Worm (Caenorhabditis elegans) whole organism, late embryonic: ENCODE measurements around the gene inx-3.

Experiments used
- C08G9.2 ChIP-seq: sonication (generic microtip); optimal IDR thresholded peaks from 2 replicates; lab custom pipeline; 2016; ENCODE audit warnings: mild to moderate bottlenecking, missing genetic modification characterization, moderate library complexity, missing compliant biosample characterization
- C38D4.7 ChIP-seq: fragments of 200-800 bp; sonication (Bioruptor generic); optimal IDR thresholded peaks from 2 replicates; lab custom pipeline; 2018; ENCODE audit warnings: mild to moderate bottlenecking, missing genetic modification characterization, moderate library complexity, missing compliant biosample characterization
- F13H6.1 ChIP-seq: sonication (generic microtip); optimal IDR thresholded peaks from 2 replicates; lab custom pipeline; 2016; ENCODE audit warnings: missing genetic modification characterization, missing compliant biosample characterization
- K09A11.1 ChIP-seq: sonication (generic microtip); optimal IDR thresholded peaks from 2 replicates; lab custom pipeline; 2017; ENCODE audit warnings: antibody characterized with exemption, mild to moderate bottlenecking, missing genetic modification characterization, missing compliant biosample characterization; ENCODE audit not compliant: insufficient read depth
- T23F11.4 ChIP-seq: fragments of 200-800 bp; sonication (Bioruptor generic); optimal IDR thresholded peaks from 2 replicates; lab custom pipeline; 2018; ENCODE audit warnings: mild to moderate bottlenecking, missing genetic modification characterization, missing compliant biosample characterization
- Y22D7AL.16 ChIP-seq: sonication (generic microtip); optimal IDR thresholded peaks from 2 replicates; lab custom pipeline; 2016; ENCODE audit warnings: missing genetic modification characterization, missing compliant biosample characterization
- ama-1 ChIP-seq: fragments of 150-350 bp; optimal IDR thresholded peaks from 2 replicates; lab custom pipeline; 2014
- ceh-19 ChIP-seq: fragments of 200-800 bp; sonication (Bioruptor generic); optimal IDR thresholded peaks from 2 replicates; lab custom pipeline; 2018; ENCODE audit warnings: mild to moderate bottlenecking, missing genetic modification characterization, missing compliant biosample characterization
- ceh-2 ChIP-seq: sonication (generic microtip); optimal IDR thresholded peaks from 2 replicates; lab custom pipeline; 2016; ENCODE audit warnings: missing genotype, missing genetic modification characterization, missing compliant biosample characterization
- ceh-30 ChIP-seq: fragments of 150-350 bp; optimal IDR thresholded peaks from 2 replicates; lab custom pipeline; 2014; ENCODE audit warnings: missing biosample characterization, missing genetic modification characterization
- che-1 ChIP-seq: sonication (generic microtip); optimal IDR thresholded peaks from 2 replicates; lab custom pipeline; 2016; ENCODE audit warnings: mild to moderate bottlenecking, missing genetic modification characterization, missing compliant biosample characterization
- dmd-4 ChIP-seq: sonication (generic microtip); optimal IDR thresholded peaks from 2 replicates; lab custom pipeline; 2016; ENCODE audit warnings: borderline replicate concordance, missing genetic modification characterization, missing compliant biosample characterization
- elt-2 ChIP-seq: sonication (generic microtip); optimal IDR thresholded peaks from 2 replicates; lab custom pipeline; 2016; ENCODE audit warnings: missing genetic modification reagents, missing genetic modification characterization, missing compliant biosample characterization
- ets-4 ChIP-seq: sonication (generic microtip); optimal IDR thresholded peaks from 2 replicates; lab custom pipeline; 2016; ENCODE audit warnings: missing genetic modification characterization, missing compliant biosample characterization
- eyg-1 ChIP-seq: sonication (generic microtip); optimal IDR thresholded peaks from 2 replicates; lab custom pipeline; 2016; ENCODE audit warnings: missing genotype, missing genetic modification characterization, missing compliant biosample characterization
- gmeb-2 ChIP-seq: sonication (generic microtip); optimal IDR thresholded peaks from 2 replicates; lab custom pipeline; 2016; ENCODE audit warnings: missing genetic modification characterization, inconsistent platforms, missing compliant biosample characterization
- hlh-13 ChIP-seq: fragments of 200-800 bp; sonication (Bioruptor generic); optimal IDR thresholded peaks from 2 replicates; lab custom pipeline; 2018; ENCODE audit warnings: mild to moderate bottlenecking, missing genetic modification characterization, missing compliant biosample characterization
- hlh-30 ChIP-seq: sonication (generic microtip); optimal IDR thresholded peaks from 2 replicates; lab custom pipeline; 2017; ENCODE audit warnings: antibody characterized with exemption, missing genetic modification characterization, missing compliant biosample characterization; ENCODE audit not compliant: insufficient read depth
- hlh-6 ChIP-seq: sonication (generic microtip); optimal IDR thresholded peaks from 2 replicates; lab custom pipeline; 2016; ENCODE audit warnings: missing genotype, missing genetic modification characterization, missing compliant biosample characterization
- lim-6 ChIP-seq: sonication (generic microtip); optimal IDR thresholded peaks from 2 replicates; lab custom pipeline; 2016; ENCODE audit warnings: missing genetic modification characterization, missing compliant biosample characterization
- madf-2 ChIP-seq: sonication (generic microtip); optimal IDR thresholded peaks from 2 replicates; lab custom pipeline; 2017; ENCODE audit warnings: missing genetic modification characterization, missing compliant biosample characterization
- mec-3 ChIP-seq: sonication (generic microtip); optimal IDR thresholded peaks from 2 replicates; lab custom pipeline; 2016; ENCODE audit warnings: borderline replicate concordance, missing genetic modification characterization, missing compliant biosample characterization
- nfya-1 ChIP-seq: sonication (generic microtip); optimal IDR thresholded peaks from 2 replicates; lab custom pipeline; 2017; ENCODE audit warnings: missing genetic modification characterization, mild to moderate bottlenecking, missing compliant biosample characterization, antibody characterized with exemption, moderate library complexity
- nhr-11 ChIP-seq: fragments of 150-350 bp; optimal IDR thresholded peaks from 2 replicates; lab custom pipeline; 2014; ENCODE audit warnings: missing biosample characterization, missing genetic modification characterization
- nhr-232 ChIP-seq: sonication (generic microtip); optimal IDR thresholded peaks from 2 replicates; lab custom pipeline; 2016; ENCODE audit warnings: missing genetic modification characterization, missing compliant biosample characterization
- pag-3 ChIP-seq: sonication (generic microtip); optimal IDR thresholded peaks from 2 replicates; lab custom pipeline; 2016; ENCODE audit warnings: missing compliant biosample characterization, missing genetic modification characterization, borderline replicate concordance
- pat-9 ChIP-seq: fragments of 200-800 bp; sonication (Bioruptor generic); optimal IDR thresholded peaks from 2 replicates; lab custom pipeline; 2018; ENCODE audit warnings: mild to moderate bottlenecking, missing genetic modification characterization, moderate library complexity, missing compliant biosample characterization
- pax-1 ChIP-seq: fragments of 150-350 bp; optimal IDR thresholded peaks from 2 replicates; lab custom pipeline; 2014; ENCODE audit warnings: missing biosample characterization, missing genetic modification characterization
- pha-4 ChIP-seq: fragments of 150-350 bp; optimal IDR thresholded peaks from 2 replicates; lab custom pipeline; 2018; ENCODE audit warnings: missing biosample characterization, missing genetic modification reagents, missing genetic modification characterization
- pros-1 ChIP-seq: fragments of 150-350 bp; optimal IDR thresholded peaks from 2 replicates; lab custom pipeline; 2014; ENCODE audit warnings: missing biosample characterization, missing genetic modification reagents, missing genetic modification characterization
- ref-2 ChIP-seq: sonication (generic microtip); optimal IDR thresholded peaks from 2 replicates; lab custom pipeline; 2016; ENCODE audit warnings: missing genetic modification characterization, missing compliant biosample characterization
- sox-2 ChIP-seq: fragments of 200-800 bp; sonication (Bioruptor generic); IDR thresholded peaks from 2 replicates; pipeline ENCODE4 v1.3.6; 2022; ENCODE audit warnings: missing genetic modification reagents, missing genetic modification characterization, missing compliant biosample characterization
- tbx-2 ChIP-seq: sonication (generic microtip); optimal IDR thresholded peaks from 2 replicates; lab custom pipeline; 2016; ENCODE audit warnings: missing genetic modification characterization, missing compliant biosample characterization
- tbx-7 ChIP-seq: sonication (generic microtip); optimal IDR thresholded peaks from 2 replicates; lab custom pipeline; 2016; ENCODE audit warnings: missing genotype, missing genetic modification characterization, missing compliant biosample characterization
- ttx-3 ChIP-seq: sonication (generic microtip); optimal IDR thresholded peaks from 2 replicates; lab custom pipeline; 2016; ENCODE audit warnings: missing genetic modification reagents, missing genetic modification characterization, missing compliant biosample characterization
- unc-3 ChIP-seq, 2 experiments: fragments of 200-800 bp in 1 of 2; sonication (Bioruptor generic) in 1 of 2; sonication (generic microtip) in 1 of 2; conservative IDR thresholded peaks in 1 of 2; optimal IDR thresholded peaks in 1 of 2; 2 replicates each; pipeline versions ENCODE4 v1.3.6 to Lab custom; 2016 to 2022; ENCODE audit warnings: missing compliant biosample characterization in 2 of 2, missing genetic modification characterization in 2 of 2, missing genetic modification reagents in 1 of 2
- unc-42 ChIP-seq: sonication (generic microtip); optimal IDR thresholded peaks from 2 replicates; lab custom pipeline; 2016; ENCODE audit warnings: missing genotype, missing genetic modification characterization, missing compliant biosample characterization
- unc-55 ChIP-seq: sonication (generic microtip); optimal IDR thresholded peaks from 2 replicates; lab custom pipeline; 2017; ENCODE audit warnings: missing biosample characterization, missing genetic modification reagents, missing genetic modification characterization
- zip-5 ChIP-seq: sonication (generic microtip); optimal IDR thresholded peaks from 2 replicates; lab custom pipeline; 2016; ENCODE audit warnings: missing genetic modification characterization, missing compliant biosample characterization

Gene inx-3

ce11 chrX:5999103-5999554 lies 3.2 kb downstream of the inx-3 start, which contains the start of gene F22F4.9:
Gene F22F4.9, minus strand, starts transcription at chrX:5999504.
- no peak for TF ChIP-seq hlh-6 (tag; lab: Kevin White, UChicago)
- no peak for TF ChIP-seq ref-2

ce11 chrX:6001432-6001831 lies 5.5 kb downstream of the inx-3 start, which contains the start of gene F22F4.4:
Gene F22F4.4, minus strand, starts transcription at chrX:6001532.
- TF ChIP-seq C38D4.7 (GFP tag; lab: Kevin White, UChicago) (no peak), unc-3 (GFP tag; conservative IDR thresholded peaks at IDR 0.05; lab: Robert Waterston, UW) (no peak), unc-3 (tag; optimal IDR thresholded peaks at IDR 0.05; lab: Kevin White, UChicago) (no peak), nhr-232 (tag; lab: Kevin White, UChicago) (no peak), hlh-30 (tag; lab: Kevin White, UChicago) (no peak), pag-3 (tag; lab: Kevin White, UChicago) (no peak), unc-42 (tag; lab: Kevin White, UChicago) (no peak), F13H6.1 (no peak), nhr-11 (tag; lab: Kevin White, UChicago) (no peak), elt-2 (tag; lab: Kevin White, UChicago) (no peak), sox-2 (GFP tag; lab: Robert Waterston, UW) (no peak), tbx-2 (no peak), C08G9.2 (tag; lab: Kevin White, UChicago) (no peak)

ce11 chrX:6002479-6002878 lies 6.5 kb downstream of the inx-3 start:
- TF ChIP-seq ama-1 (lab: Kevin White, UChicago) (no peak), pha-4 (tag; lab: Kevin White, UChicago) (no peak), C38D4.7 (GFP tag; lab: Kevin White, UChicago) (no peak), nhr-232 (tag; lab: Kevin White, UChicago) (no peak), dmd-4 (tag; lab: Kevin White, UChicago) (no peak), sox-2 (GFP tag; lab: Robert Waterston, UW) (no peak), ceh-2 (tag; lab: Kevin White, UChicago) (no peak), ets-4 (tag; lab: Kevin White, UChicago) (no peak), tbx-7 (tag; lab: Kevin White, UChicago) (no peak), ttx-3 (tag; lab: Kevin White, UChicago) (no peak), pros-1 (tag; lab: Kevin White, UChicago) (no peak), unc-55 (GFP tag; lab: Kevin White, UChicago) (no peak), che-1 (tag; lab: Kevin White, UChicago) (no peak), pax-1 (tag; lab: Kevin White, UChicago) (no peak), lim-6 (tag; lab: Kevin White, UChicago) (no peak), ceh-30 (tag; lab: Kevin White, UChicago) (no peak), nfya-1 (tag; lab: Kevin White, UChicago) (no peak)

- TF ChIP-seq nfya-1 (tag; lab: Kevin White, UChicago) = no peak
- no peak for TF ChIP-seq T23F11.4 (GFP tag; lab: Kevin White, UChicago)
Measured at ce11 chrX:6003853-6004252, 7.9 kb downstream of the inx-3 start, which contains the start of gene sups-1. Gene sups-1, plus strand, starts transcription at chrX:6004153.

ce11 chrX:6004315-6004714 lies 8.4 kb downstream of the inx-3 start:
- no peak for TF ChIP-seq C38D4.7 (GFP tag; lab: Kevin White, UChicago)
- no peak for TF ChIP-seq T23F11.4 (GFP tag; lab: Kevin White, UChicago)
- TF ChIP-seq Y22D7AL.16 (tag; lab: Kevin White, UChicago) = no peak
- no peak for TF ChIP-seq madf-2
- no peak for TF ChIP-seq mec-3 (tag; lab: Kevin White, UChicago)
- no peak for TF ChIP-seq gmeb-2 (tag; lab: Kevin White, UChicago)
- TF ChIP-seq eyg-1 (tag; lab: Kevin White, UChicago) = no peak
- no peak for TF ChIP-seq pat-9 (tag; lab: Kevin White, UChicago)
- TF ChIP-seq hlh-6 (tag; lab: Kevin White, UChicago) = no peak
- TF ChIP-seq F13H6.1 = no peak
- TF ChIP-seq zip-5 (tag; lab: Kevin White, UChicago) = no peak
- no peak for TF ChIP-seq ceh-19 (GFP tag; lab: Kevin White, UChicago)
- TF ChIP-seq hlh-30 (tag; lab: Kevin White, UChicago) = no peak
- TF ChIP-seq hlh-13 = no peak
- TF ChIP-seq K09A11.1 (tag; lab: Kevin White, UChicago) = no peak
